Worm (Caenorhabditis elegans) whole organism, late embryonic: ENCODE data around the gene npp-21.

ENCODE experiments used
- ama-1 ChIP-seq: fragments of 150-350 bp; optimal IDR thresholded peaks from 2 replicates; lab custom pipeline; 2014
- ceh-14 ChIP-seq: sonication (generic microtip); optimal IDR thresholded peaks from 2 replicates; lab custom pipeline; 2016; ENCODE audit warnings: missing genotype, missing genetic modification characterization, missing compliant biosample characterization
- fkh-10 ChIP-seq: fragments of 150-350 bp; optimal IDR thresholded peaks from 2 replicates; lab custom pipeline; 2014; ENCODE audit warnings: missing biosample characterization, missing genetic modification reagents, missing genetic modification characterization
- hlh-8 ChIP-seq: sonication (generic microtip); optimal IDR thresholded peaks from 2 replicates; lab custom pipeline; 2016; ENCODE audit warnings: missing genotype, missing genetic modification characterization, missing compliant biosample characterization
- madf-2 ChIP-seq: sonication (generic microtip); optimal IDR thresholded peaks from 2 replicates; lab custom pipeline; 2017; ENCODE audit warnings: missing genetic modification characterization, missing compliant biosample characterization
- pha-2 ChIP-seq: sonication (generic microtip); optimal IDR thresholded peaks from 2 replicates; lab custom pipeline; 2017; ENCODE audit warnings: mild to moderate bottlenecking, missing genetic modification characterization, missing compliant biosample characterization
- pha-4 ChIP-seq: fragments of 150-350 bp; optimal IDR thresholded peaks from 2 replicates; lab custom pipeline; 2018; ENCODE audit warnings: missing biosample characterization, missing genetic modification reagents, missing genetic modification characterization
- pqm-1 ChIP-seq: sonication (generic microtip); optimal IDR thresholded peaks from 2 replicates; lab custom pipeline; 2016; ENCODE audit warnings: missing genetic modification characterization, missing compliant biosample characterization
- rnt-1 ChIP-seq: sonication (generic microtip); optimal IDR thresholded peaks from 2 replicates; lab custom pipeline; 2016; ENCODE audit warnings: missing genetic modification characterization, missing compliant biosample characterization
- tbx-7 ChIP-seq: sonication (generic microtip); optimal IDR thresholded peaks from 2 replicates; lab custom pipeline; 2016; ENCODE audit warnings: missing genotype, missing genetic modification characterization, missing compliant biosample characterization
- unc-55 ChIP-seq: sonication (generic microtip); optimal IDR thresholded peaks from 2 replicates; lab custom pipeline; 2017; ENCODE audit warnings: missing biosample characterization, missing genetic modification reagents, missing genetic modification characterization

DNA sequence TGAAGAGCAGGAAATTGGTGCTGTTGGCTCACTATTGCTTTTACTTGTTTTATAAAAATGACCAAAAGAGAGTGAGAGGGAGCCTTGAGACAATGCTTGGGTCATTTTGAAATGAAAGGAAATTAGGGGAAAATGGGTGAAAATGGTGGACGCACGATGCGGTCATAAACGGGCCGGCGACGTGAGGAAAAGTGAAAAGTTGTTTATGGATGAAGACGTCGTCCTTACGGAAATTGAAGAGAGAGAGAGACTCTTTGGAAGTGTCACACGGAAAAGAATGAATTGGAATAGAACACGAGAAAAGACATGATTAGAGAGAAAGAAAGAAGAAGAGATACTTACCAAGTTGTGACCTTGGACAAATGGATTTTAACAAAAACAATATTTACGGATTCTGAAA is 22.1 kb downstream of the npp-21 start:
- no peak for TF ChIP-seq fkh-10 (GFP tag; lab: Kevin White, UChicago)
- no peak for TF ChIP-seq pqm-1 (tag; lab: Kevin White, UChicago)
- TF ChIP-seq ceh-14 (tag; lab: Kevin White, UChicago): no peak
- no peak for TF ChIP-seq pha-2 (tag; lab: Kevin White, UChicago)
- no peak for TF ChIP-seq ama-1 (lab: Kevin White, UChicago)
- no peak for TF ChIP-seq rnt-1 (tag; lab: Kevin White, UChicago)
- TF ChIP-seq pha-4 (tag; lab: Kevin White, UChicago): no peak
- TF ChIP-seq unc-55 (GFP tag; lab: Kevin White, UChicago): no peak
- TF ChIP-seq hlh-8: no peak
- no peak for TF ChIP-seq madf-2 (tag; lab: Kevin White, UChicago)
- no peak for TF ChIP-seq tbx-7 (tag; lab: Kevin White, UChicago)
